Fruit fly (Drosophila melanogaster): ENCODE data around the gene CG8993.

DNA sequence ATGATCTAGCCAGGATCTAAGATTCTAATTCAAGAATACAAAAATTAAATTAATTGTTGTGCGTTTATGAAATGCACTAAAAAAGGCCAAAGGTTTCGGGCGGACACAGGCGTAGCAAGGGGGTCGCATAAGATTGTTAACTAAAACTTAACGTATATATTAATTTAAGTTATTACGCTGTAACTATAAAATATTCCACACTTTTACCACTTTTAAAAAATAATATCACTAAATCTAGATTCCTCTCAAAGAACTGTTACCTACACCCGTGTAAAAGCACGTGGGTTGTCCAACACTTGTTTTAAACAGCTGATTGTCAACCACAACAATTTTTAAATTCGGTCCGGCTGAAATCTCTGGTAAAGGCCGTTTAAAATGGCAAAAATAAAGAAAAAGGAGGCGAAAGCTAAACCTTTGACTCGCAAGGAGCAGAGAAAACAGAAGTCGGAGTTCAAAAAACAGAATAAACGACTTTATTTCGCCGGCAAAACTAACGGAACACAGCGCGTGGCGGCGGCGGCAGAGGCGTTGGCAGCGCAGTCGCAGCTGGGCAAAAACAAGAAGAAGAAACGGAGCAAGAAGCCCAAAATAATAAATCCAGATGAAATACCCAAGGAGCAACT lies 1.5 kb downstream of the CG8993 start, which contains the start of the genes mRpL23 and CG9004:
- TF ChIP-seq CG8478 (optimal IDR thresholded peaks at IDR 0.05) (no peak), psq (optimal IDR thresholded peaks at IDR 0.05) (no peak), Dll (optimal IDR thresholded peaks at IDR 0.05) (no peak), pan (optimal IDR thresholded peaks at IDR 0.05) (no peak)

Data from whole organism.